Worm (Caenorhabditis elegans) whole organism, L1 larva: ENCODE data around the gene B0334.5.

Experiments
- blmp-1 ChIP-seq: fragments of 150-350 bp; optimal IDR thresholded peaks from 2 replicates; lab custom pipeline; 2014; ENCODE audit warnings: missing biosample characterization, missing genetic modification characterization
- skn-1 ChIP-seq: fragments of 150-350 bp; optimal IDR thresholded peaks from 2 replicates; lab custom pipeline; 2014; ENCODE audit warnings: missing biosample characterization, missing genetic modification characterization

ce11 chrII:11485200-11485599 is 12.3 kb upstream of the B0334.5 start, which contains the start of gene twk-5:
- TF ChIP-seq skn-1 (tag; lab: Kevin White, UChicago) (no peak), blmp-1 (tag; lab: Kevin White, UChicago) (no peak)
